Worm (Caenorhabditis elegans): Measurements from ENCODE around the gene mfsd-11.

Gene mfsd-11

DNA sequence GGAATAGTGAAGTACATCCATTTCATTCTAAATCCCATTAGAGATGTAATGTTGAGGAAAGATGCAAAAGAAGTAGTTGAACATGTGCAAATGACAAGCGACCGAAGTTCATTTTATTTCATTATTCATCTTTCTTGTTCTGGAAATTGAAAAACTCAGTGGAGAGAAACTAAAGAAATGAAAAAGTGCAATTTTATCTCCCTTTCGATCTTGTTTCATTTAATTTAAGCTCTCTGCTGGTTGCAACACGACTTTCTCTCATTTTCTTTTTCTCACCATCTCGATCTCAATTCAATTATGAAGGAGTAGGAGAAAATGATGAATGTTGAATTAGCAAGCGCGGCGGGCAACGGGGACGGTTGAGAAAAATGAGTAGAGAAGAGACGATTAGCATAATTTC is 30.5 kb upstream of the mfsd-11 start:
- no peak for TF ChIP-seq unc-86 (tag; optimal IDR thresholded peaks at IDR 0.05)
- no peak for TF ChIP-seq ceh-45 (GFP tag; IDR thresholded peaks at IDR 0.05)
- peak; percentile 99 for TF ChIP-seq unc-42 (tag; optimal IDR thresholded peaks at IDR 0.05)
- TF ChIP-seq ceh-31 (tag; optimal IDR thresholded peaks at IDR 0.05), result peak; percentile 63
- TF ChIP-seq unc-55 (GFP tag; optimal IDR thresholded peaks at IDR 0.05), result peak; percentile 28
- TF ChIP-seq pha-4 (tag; optimal IDR thresholded peaks at IDR 0.05), result no peak
- TF ChIP-seq C38D4.7 (GFP tag; optimal IDR thresholded peaks at IDR 0.05), result no peak
- peak; percentile 86 for TF ChIP-seq ceh-14 (tag; optimal IDR thresholded peaks at IDR 0.05)
- peak; percentile 6 for TF ChIP-seq ref-2 (tag; optimal IDR thresholded peaks at IDR 0.05)
- no peak for TF ChIP-seq ceh-2 (tag; optimal IDR thresholded peaks at IDR 0.05)
- TF ChIP-seq che-1 (tag; optimal IDR thresholded peaks at IDR 0.05), result no peak
- TF ChIP-seq unc-3 (GFP tag; conservative IDR thresholded peaks at IDR 0.05), result no peak
- no peak for TF ChIP-seq unc-3 (tag; optimal IDR thresholded peaks at IDR 0.05)

DNA sequence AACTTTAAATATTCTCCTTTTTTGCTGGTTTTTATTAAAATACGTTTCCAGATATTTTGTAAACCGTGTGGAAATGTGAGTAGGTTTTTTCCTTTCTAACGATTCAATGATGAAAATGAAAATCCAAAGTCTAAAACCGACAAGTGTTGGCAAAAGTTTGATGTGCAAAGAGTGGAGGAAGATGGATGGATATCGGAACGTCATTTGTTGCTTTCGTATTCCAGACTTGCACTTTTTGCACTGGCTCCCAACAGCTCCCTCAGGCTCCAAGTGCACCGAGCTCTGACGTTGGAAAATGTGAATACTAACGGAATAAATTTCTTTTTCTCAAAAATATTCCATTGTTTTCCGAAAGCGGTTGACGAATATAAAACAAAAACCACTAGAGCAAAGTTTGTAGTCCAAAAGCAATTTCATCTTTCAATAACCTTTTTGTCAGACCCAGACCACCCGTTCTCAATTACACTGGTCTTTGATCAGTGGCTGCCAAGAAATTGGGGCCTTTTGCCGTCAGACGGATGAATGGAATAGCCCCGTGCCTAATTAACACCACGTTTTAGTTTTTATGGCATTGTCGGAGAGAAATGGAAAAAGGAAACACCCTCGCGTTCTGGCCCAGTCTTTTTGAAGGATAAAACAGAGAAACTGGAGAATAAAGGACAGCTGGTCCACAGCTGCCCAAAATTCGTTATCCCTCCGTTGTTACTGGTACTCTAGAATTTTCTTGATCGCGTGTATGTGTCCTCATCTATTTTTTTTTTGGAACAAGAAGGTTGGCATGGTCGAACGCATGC is 29.0 kb upstream of the mfsd-11 start:
- TF ChIP-seq ceh-9 (tag; optimal IDR thresholded peaks at IDR 0.05) (no peak), fkh-6 (tag; optimal IDR thresholded peaks at IDR 0.05) (no peak), ceh-14 (tag; optimal IDR thresholded peaks at IDR 0.05) (peak; percentile 54), T23F11.4 (GFP tag; optimal IDR thresholded peaks at IDR 0.05) (no peak), hlh-8 (tag; optimal IDR thresholded peaks at IDR 0.05) (peak; percentile 21), nfya-1 (tag; optimal IDR thresholded peaks at IDR 0.05) (peak; percentile 35), ceh-6 (GFP tag; optimal IDR thresholded peaks at IDR 0.05) (no peak), elt-2 (tag; optimal IDR thresholded peaks at IDR 0.05) (no peak), ref-2 (tag; optimal IDR thresholded peaks at IDR 0.05) (peak; percentile 8), pha-4 (tag; optimal IDR thresholded peaks at IDR 0.05) (no peak), tbx-2 (tag; optimal IDR thresholded peaks at IDR 0.05) (peak; percentile 16), sox-4 (tag; optimal IDR thresholded peaks at IDR 0.05) (peak; percentile 17), ceh-31 (tag; optimal IDR thresholded peaks at IDR 0.05) (peak; percentile 42), madf-2 (tag; optimal IDR thresholded peaks at IDR 0.05) (no peak), sox-2 (GFP tag; IDR thresholded peaks at IDR 0.05) (no peak), zip-5 (tag; optimal IDR thresholded peaks at IDR 0.05) (no peak), unc-42 (tag; optimal IDR thresholded peaks at IDR 0.05) (peak; percentile 64), unc-55 (GFP tag; optimal IDR thresholded peaks at IDR 0.05) (peak; percentile 13), ceh-45 (GFP tag; IDR thresholded peaks at IDR 0.05) (no peak)

DNA sequence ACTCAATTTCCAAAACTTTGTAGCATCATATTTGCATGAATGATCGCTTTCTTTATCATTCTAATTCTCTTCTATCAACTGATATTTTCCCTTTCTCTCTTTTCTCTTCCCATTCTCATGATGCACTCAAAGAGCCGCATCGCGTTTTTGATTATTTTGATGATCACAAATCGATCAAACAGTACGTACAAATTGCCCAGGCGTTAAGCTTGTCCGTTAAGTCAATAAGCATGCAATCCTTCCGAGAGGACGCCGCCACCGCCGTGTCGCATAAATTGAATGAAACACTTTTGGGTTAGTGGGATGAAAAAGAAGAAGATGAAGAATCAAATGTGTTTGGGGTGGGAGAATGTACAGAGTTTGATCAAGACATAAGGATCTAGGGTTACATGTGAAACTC is 27.7 kb upstream of the mfsd-11 start:
- TF ChIP-seq tbx-7 (tag; optimal IDR thresholded peaks at IDR 0.05) (no peak), pha-2 (tag; optimal IDR thresholded peaks at IDR 0.05) (peak; percentile 26), unc-42 (tag; optimal IDR thresholded peaks at IDR 0.05) (peak; percentile 26)

DNA sequence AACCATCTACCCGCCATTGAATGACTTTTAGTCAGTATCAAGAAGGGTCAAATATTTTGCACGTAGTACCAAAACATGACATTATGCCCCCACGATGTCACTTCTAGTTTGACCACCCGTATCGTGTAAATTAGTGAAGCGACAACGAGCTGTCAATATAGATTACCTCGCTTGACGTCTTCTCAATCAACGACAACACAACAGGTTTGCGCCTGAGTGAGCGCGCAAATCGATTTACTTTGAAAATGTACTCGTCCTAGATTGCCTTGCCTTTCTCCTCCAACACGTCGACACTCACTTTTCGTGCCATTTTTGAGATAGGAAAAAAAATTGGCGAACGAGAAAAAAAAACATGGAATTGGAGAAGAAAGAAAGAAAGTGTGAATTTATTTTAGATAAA is 26.8 kb upstream of the mfsd-11 start:
- TF ChIP-seq ceh-31 (tag; optimal IDR thresholded peaks at IDR 0.05) (peak; percentile 84), unc-55 (GFP tag; optimal IDR thresholded peaks at IDR 0.05) (peak; percentile 54), ceh-48 (tag; optimal IDR thresholded peaks at IDR 0.05) (no peak), unc-42 (tag; optimal IDR thresholded peaks at IDR 0.05) (peak; percentile 12), mec-3 (tag; optimal IDR thresholded peaks at IDR 0.05; ENCODE audit: borderline replicate concordance) (no peak), pros-1 (tag; optimal IDR thresholded peaks at IDR 0.05) (peak; percentile 46)

DNA sequence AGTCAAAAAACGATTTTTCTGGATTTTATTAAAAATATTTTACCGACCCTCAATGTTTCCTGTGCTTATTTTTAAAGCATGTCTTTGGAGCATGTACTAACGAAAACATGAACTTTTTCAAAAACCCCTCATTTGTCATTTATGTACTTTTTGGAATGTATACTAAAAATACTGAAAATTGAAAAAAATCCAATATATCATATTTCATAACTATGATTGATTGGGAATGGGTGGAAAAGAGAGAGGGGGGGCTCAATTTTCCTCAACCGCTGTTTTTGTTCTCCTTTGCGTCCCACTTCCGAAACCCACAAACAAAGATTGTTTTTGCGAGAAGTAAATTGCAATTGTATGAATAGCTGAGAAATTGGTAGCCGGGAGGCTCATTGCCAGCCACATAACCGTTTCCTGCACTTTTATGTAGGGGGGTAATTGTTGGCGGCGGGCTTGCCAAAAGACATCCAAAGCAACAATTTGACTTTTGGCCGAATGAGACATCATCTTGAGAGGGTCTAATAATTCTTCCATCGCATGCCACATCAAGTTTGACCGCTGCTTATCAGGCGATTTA is 26.0 kb upstream of the mfsd-11 start:
- TF ChIP-seq K09A11.1 (tag; optimal IDR thresholded peaks at IDR 0.05; ENCODE audit: insufficient read depth), result no peak
- no peak for TF ChIP-seq ztf-16 (tag; optimal IDR thresholded peaks at IDR 0.05)
- no peak for TF ChIP-seq dve-1 (tag; optimal IDR thresholded peaks at IDR 0.05)
- peak; percentile 32 for TF ChIP-seq ceh-19 (GFP tag; optimal IDR thresholded peaks at IDR 0.05)
- TF ChIP-seq sdc-2 (tag; optimal IDR thresholded peaks at IDR 0.05), result no peak
- no peak for TF ChIP-seq npax-4 (tag; optimal IDR thresholded peaks at IDR 0.05)
- TF ChIP-seq elt-2 (tag; optimal IDR thresholded peaks at IDR 0.05), result no peak
- TF ChIP-seq zip-5 (tag; optimal IDR thresholded peaks at IDR 0.05), result no peak
- TF ChIP-seq ref-2 (tag; optimal IDR thresholded peaks at IDR 0.05), result peak; percentile 6
- peak; percentile 12 for TF ChIP-seq ceh-34 (tag; optimal IDR thresholded peaks at IDR 0.05)
- no peak for TF ChIP-seq ceh-30 (tag; optimal IDR thresholded peaks at IDR 0.05)

All from whole organism, late embryonic.